Fruit fly (Drosophila melanogaster): ENCODE data around the gene Sap47.

- TF ChIP-seq CG10348 (GFP tag; IDR thresholded peaks at IDR 0.05) (no peak), Snoo (tag; optimal IDR thresholded peaks at IDR 0.05) (no peak), CG15710 (tag; optimal IDR thresholded peaks at IDR 0.05) (no peak), CG9948 (tag; optimal IDR thresholded peaks at IDR 0.05) (no peak), EcR (GFP tag; optimal IDR thresholded peaks at IDR 0.05) (no peak), CG12605 (GFP tag; IDR thresholded peaks at IDR 0.05) (no peak), rn (GFP tag; IDR thresholded peaks at IDR 0.05) (no peak), CG8301 (tag; optimal IDR thresholded peaks at IDR 0.05) (no peak), Ets98B (GFP tag; IDR thresholded peaks at IDR 0.05) (no peak), gl (tag; optimal IDR thresholded peaks at IDR 0.05) (no peak), CG17806 (tag; optimal IDR thresholded peaks at IDR 0.05) (no peak), fd96Ca (GFP tag; IDR thresholded peaks at IDR 0.05) (no peak), D1 (tag; optimal IDR thresholded peaks at IDR 0.05) (no peak)
Measured at dm6 chr3R:16004015-16004414, 69.1 kb downstream of the Sap47 start.
